Worm (Caenorhabditis elegans) whole organism, early embryonic: Measurements from ENCODE around the gene ceh-10.

Experiments used
- B0310.2 ChIP-seq: sonication (generic microtip); optimal IDR thresholded peaks from 2 replicates; lab custom pipeline; 2016; ENCODE audit warnings: mild to moderate bottlenecking, missing genetic modification characterization, missing compliant biosample characterization
- F13C5.2 ChIP-seq: sonication (generic microtip); optimal IDR thresholded peaks from 2 replicates; lab custom pipeline; 2017; ENCODE audit warnings: mild to moderate bottlenecking, missing genetic modification characterization, inconsistent platforms, missing compliant biosample characterization
- aly-1 ChIP-seq: sonication (generic microtip); optimal IDR thresholded peaks from 2 replicates; lab custom pipeline; 2016; ENCODE audit warnings: missing genetic modification characterization, missing compliant biosample characterization
- ama-1 ChIP-seq: fragments of 150-350 bp; optimal IDR thresholded peaks from 2 replicates; lab custom pipeline; 2014
- ceh-13 ChIP-seq: fragments of 200-800 bp; sonication (Bioruptor generic); optimal IDR thresholded peaks from 2 replicates; lab custom pipeline; 2018; ENCODE audit warnings: mild to moderate bottlenecking, missing genetic modification characterization, missing compliant biosample characterization
- ceh-36 ChIP-seq: sonication (generic microtip); optimal IDR thresholded peaks from 2 replicates; lab custom pipeline; 2016; ENCODE audit warnings: missing genetic modification characterization, inconsistent platforms, missing compliant biosample characterization
- ets-7 ChIP-seq: sonication (generic microtip); optimal IDR thresholded peaks from 2 replicates; lab custom pipeline; 2016; ENCODE audit warnings: missing genotype, missing genetic modification characterization, missing compliant biosample characterization
- flt-1 ChIP-seq: fragments of 200-800 bp; sonication (Bioruptor generic); IDR thresholded peaks from 2 replicates; pipeline ENCODE4 v1.3.6; 2022; ENCODE audit warnings: missing genetic modification characterization, missing compliant biosample characterization
- hmbx-1 ChIP-seq: sonication (generic microtip); optimal IDR thresholded peaks from 2 replicates; lab custom pipeline; 2016; ENCODE audit warnings: mild to moderate bottlenecking, missing genetic modification characterization, missing compliant biosample characterization
- hmg-4 ChIP-seq: fragments of 200-800 bp; sonication (Bioruptor generic); optimal IDR thresholded peaks from 2 replicates; lab custom pipeline; 2018; ENCODE audit warnings: mild to moderate bottlenecking, missing genetic modification characterization, missing compliant biosample characterization
- hnd-1 ChIP-seq: sonication (generic microtip); optimal IDR thresholded peaks from 2 replicates; lab custom pipeline; 2016; ENCODE audit warnings: missing genetic modification characterization, missing compliant biosample characterization
- pes-1 ChIP-seq: fragments of 200-800 bp; sonication (Bioruptor generic); IDR thresholded peaks from 2 replicates; pipeline ENCODE4 v1.3.6; 2022; ENCODE audit warnings: missing genetic modification reagents, missing genetic modification characterization, missing compliant biosample characterization
- scrt-1 ChIP-seq: fragments of 200-800 bp; sonication (Bioruptor generic); IDR thresholded peaks from 2 replicates; pipeline ENCODE4 v1.3.6; 2022; ENCODE audit warnings: missing genetic modification characterization, missing compliant biosample characterization
- sea-1 ChIP-seq: fragments of 200-800 bp; sonication (Bioruptor generic); conservative IDR thresholded peaks from 2 replicates; pipeline ENCODE4 v1.3.6; 2022; ENCODE audit warnings: missing genetic modification characterization, missing compliant biosample characterization
- tbx-11 ChIP-seq: fragments of 200-800 bp; sonication (Bioruptor generic); IDR thresholded peaks from 2 replicates; pipeline ENCODE4 v1.3.6; 2022; ENCODE audit warnings: missing genetic modification characterization, missing compliant biosample characterization
- tbx-37 ChIP-seq: fragments of 200-800 bp; sonication (Bioruptor generic); conservative IDR thresholded peaks from 2 replicates; pipeline ENCODE4 v1.3.6; 2022; ENCODE audit warnings: missing genetic modification reagents, missing genetic modification characterization, missing compliant biosample characterization
- tra-4 ChIP-seq: sonication (generic microtip); optimal IDR thresholded peaks from 2 replicates; lab custom pipeline; 2017; ENCODE audit warnings: missing genetic modification characterization, missing compliant biosample characterization

Gene ceh-10

DNA sequence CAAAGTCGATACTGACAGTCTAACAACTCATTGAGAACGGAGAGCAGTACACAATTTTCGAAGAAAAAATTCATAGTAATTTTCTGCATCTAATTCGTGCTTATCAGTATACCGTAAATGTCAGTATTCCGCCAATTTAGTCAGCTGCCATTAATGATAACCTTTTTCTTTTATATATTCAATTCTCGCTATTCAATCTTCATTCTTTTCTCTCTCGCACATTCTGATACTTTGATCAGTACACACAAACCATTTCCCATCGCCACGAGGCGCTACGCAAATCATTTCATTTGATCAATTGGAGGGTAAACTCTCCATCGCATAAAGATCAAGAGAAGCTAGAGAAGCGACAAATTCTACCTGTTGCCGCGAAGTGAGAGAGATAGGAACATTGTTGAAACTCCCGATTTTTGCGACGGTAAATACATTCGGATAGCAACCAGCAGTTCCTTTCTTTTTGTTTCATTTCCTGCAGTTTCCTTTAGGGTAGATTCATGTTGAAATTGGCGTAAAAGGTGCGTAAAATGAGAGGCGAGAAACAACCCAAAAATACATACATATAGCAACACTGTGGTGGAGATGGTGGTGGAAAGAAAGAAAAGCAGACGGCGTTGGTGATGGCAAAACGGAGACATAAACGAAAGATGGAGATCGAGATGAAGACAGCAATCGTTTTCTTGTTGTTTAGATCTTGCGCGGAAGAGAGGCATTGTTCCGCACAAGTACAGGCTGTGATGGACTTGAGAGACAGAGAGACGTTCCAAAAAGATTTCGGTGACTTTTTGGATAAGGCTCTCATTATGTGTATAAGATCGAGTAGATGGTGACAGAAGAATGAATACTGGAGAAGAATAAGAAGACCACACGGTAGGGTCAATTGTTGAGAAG, 39.6 kb downstream of the ceh-10 start:
- TF ChIP-seq hmg-4 (GFP tag; lab: Kevin White, UChicago) = no peak
- TF ChIP-seq scrt-1 (GFP tag; lab: Robert Waterston, UW) = no peak
- no peak for TF ChIP-seq B0310.2
- no peak for TF ChIP-seq hnd-1
- no peak for TF ChIP-seq ceh-36 (tag; lab: Kevin White, UChicago)
- no peak for TF ChIP-seq F13C5.2 (tag; lab: Kevin White, UChicago)
- TF ChIP-seq flt-1 (GFP tag; lab: Robert Waterston, UW) = no peak
- TF ChIP-seq aly-1 (tag; lab: Kevin White, UChicago) = no peak
- no peak for TF ChIP-seq ama-1
- TF ChIP-seq tra-4 (tag; lab: Kevin White, UChicago) = no peak
- TF ChIP-seq ceh-13 (GFP tag; lab: Kevin White, UChicago) = no peak
- TF ChIP-seq sea-1 (GFP tag; lab: Robert Waterston, UW) = no peak
- TF ChIP-seq tbx-37 (GFP tag; lab: Robert Waterston, UW) = no peak
- TF ChIP-seq hmbx-1 = no peak
- no peak for TF ChIP-seq tbx-11 (GFP tag; lab: Robert Waterston, UW)
- TF ChIP-seq ets-7 = no peak
- TF ChIP-seq pes-1 (GFP tag; lab: Robert Waterston, UW) = no peak

DNA sequence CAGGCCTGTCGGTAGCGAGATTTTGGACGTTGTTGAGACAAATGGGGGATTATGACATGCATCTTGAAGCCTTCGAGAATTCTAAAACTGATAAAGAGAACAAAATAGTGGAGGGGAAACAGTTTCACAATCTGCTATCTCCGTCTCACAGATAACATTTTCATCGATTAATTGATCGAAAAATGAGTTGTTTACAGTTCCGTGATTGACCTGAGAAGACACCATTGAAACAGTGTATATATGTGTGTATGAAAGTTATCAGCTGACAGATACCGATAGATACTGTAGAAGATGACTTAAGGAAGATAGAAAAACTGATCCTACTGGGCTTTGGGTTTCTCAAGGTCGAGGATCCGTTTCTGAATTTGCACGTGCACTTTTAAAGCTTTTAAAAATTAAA, 40.3 kb downstream of the ceh-10 start:
- TF ChIP-seq aly-1 (tag; lab: Kevin White, UChicago) (no peak), F13C5.2 (tag; lab: Kevin White, UChicago) (no peak), tra-4 (tag; lab: Kevin White, UChicago) (no peak), sea-1 (GFP tag; lab: Robert Waterston, UW) (no peak), hnd-1 (no peak), tbx-11 (GFP tag; lab: Robert Waterston, UW) (no peak), flt-1 (GFP tag; lab: Robert Waterston, UW) (no peak), scrt-1 (GFP tag; lab: Robert Waterston, UW) (no peak), B0310.2 (no peak), hmg-4 (GFP tag; lab: Kevin White, UChicago) (no peak), tbx-37 (GFP tag; lab: Robert Waterston, UW) (no peak), pes-1 (GFP tag; lab: Robert Waterston, UW) (no peak), ceh-36 (tag; lab: Kevin White, UChicago) (no peak), ama-1 (no peak), hmbx-1 (no peak), ceh-13 (GFP tag; lab: Kevin White, UChicago) (no peak), ets-7 (no peak)

DNA sequence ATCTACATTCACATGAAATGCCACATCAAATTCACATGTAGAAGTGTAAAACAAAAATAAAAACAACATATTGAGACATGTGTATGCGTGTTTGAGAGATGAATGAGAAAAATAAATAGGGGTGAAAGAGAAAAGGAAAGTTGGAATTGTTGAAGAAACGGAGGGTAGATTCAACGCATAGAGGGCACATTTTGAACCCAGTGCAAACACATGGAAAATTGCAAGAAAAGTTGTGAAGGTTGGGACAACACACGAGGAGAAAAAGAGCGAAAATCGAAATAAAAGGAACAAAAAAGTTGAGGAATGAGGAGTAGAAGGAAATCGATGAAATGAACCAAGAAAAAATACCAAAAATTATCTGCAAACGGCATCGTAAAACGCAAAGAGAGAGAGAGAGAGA, 40.8 kb downstream of the ceh-10 start:
- TF ChIP-seq tbx-11 (GFP tag; lab: Robert Waterston, UW) (no peak), scrt-1 (GFP tag; lab: Robert Waterston, UW) (no peak), aly-1 (tag; lab: Kevin White, UChicago) (no peak), F13C5.2 (tag; lab: Kevin White, UChicago) (no peak), flt-1 (GFP tag; lab: Robert Waterston, UW) (no peak), tbx-37 (GFP tag; lab: Robert Waterston, UW) (no peak), ceh-36 (tag; lab: Kevin White, UChicago) (no peak), ama-1 (no peak)

DNA sequence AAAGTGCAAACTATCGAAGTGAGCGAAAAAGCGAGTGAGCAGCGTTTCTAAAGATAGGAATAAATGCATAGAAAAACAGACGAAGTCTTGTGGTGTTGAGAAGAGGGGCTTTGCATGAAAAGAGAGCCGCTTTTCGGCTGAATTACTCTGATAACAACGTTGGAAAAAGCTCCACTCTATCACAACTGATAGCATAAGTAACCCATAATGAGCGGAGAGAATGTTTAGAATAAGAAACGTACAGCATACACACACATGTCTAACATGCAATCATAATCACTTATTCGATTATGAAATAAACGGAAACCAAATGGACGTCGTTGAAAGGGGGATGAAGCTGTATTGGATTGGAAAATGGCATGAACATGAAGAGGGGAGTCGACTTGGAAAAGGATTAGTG, 41.4 kb downstream of the ceh-10 start:
- TF ChIP-seq tbx-11 (GFP tag; lab: Robert Waterston, UW) = no peak
- TF ChIP-seq tra-4 (tag; lab: Kevin White, UChicago) = no peak
- TF ChIP-seq tbx-37 (GFP tag; lab: Robert Waterston, UW) = no peak
- no peak for TF ChIP-seq hmbx-1
- no peak for TF ChIP-seq ama-1
- no peak for TF ChIP-seq scrt-1 (GFP tag; lab: Robert Waterston, UW)
- TF ChIP-seq ceh-36 (tag; lab: Kevin White, UChicago) = no peak
- TF ChIP-seq pes-1 (GFP tag; lab: Robert Waterston, UW) = no peak
- TF ChIP-seq hnd-1 = no peak
- no peak for TF ChIP-seq ceh-13 (GFP tag; lab: Kevin White, UChicago)
- no peak for TF ChIP-seq ets-7
- TF ChIP-seq aly-1 (tag; lab: Kevin White, UChicago) = no peak
- TF ChIP-seq sea-1 (GFP tag; lab: Robert Waterston, UW) = no peak

DNA sequence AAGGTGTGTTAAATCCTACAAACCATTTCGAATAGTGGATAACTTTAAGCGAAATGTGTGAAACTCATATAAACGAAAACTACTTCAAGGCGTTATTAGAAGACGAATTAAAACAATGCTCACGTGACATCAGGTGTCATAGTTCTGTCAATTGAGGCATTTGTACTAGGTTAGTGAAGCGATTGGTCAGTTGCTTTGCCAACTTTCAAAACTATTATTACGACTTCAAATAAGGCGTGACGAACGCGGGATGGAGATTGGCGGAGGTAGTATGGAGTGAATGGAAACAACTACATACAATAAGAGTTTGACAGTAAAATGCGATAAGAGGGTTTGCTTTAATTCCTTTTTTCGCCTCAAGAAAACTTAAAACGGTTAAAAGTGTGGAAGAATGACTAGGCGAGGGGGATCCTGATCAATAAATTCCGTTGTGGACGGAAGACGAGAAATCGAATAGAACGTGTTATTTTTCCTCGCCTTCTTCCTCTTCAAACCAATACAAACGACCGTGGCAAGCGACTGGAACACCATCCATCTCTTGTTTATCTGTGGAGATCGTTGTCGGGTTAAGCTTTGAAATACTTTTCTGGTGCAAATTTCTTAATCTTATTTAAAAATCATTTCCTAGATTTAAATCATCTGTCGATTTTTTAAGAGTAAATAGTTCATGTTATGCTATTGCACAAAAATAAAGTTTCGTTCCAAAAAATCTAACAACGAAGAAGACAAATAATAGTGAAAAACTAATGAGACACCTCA, 42.1 kb downstream of the ceh-10 start:
- TF ChIP-seq hmg-4 (GFP tag; lab: Kevin White, UChicago) = no peak
- TF ChIP-seq tra-4 (tag; lab: Kevin White, UChicago) = no peak
- no peak for TF ChIP-seq hnd-1
- no peak for TF ChIP-seq tbx-11 (GFP tag; lab: Robert Waterston, UW)
- no peak for TF ChIP-seq tbx-37 (GFP tag; lab: Robert Waterston, UW)
- TF ChIP-seq hmbx-1 = no peak
- TF ChIP-seq sea-1 (GFP tag; lab: Robert Waterston, UW) = no peak
- no peak for TF ChIP-seq scrt-1 (GFP tag; lab: Robert Waterston, UW)
- TF ChIP-seq pes-1 (GFP tag; lab: Robert Waterston, UW) = no peak
- no peak for TF ChIP-seq ets-7
- TF ChIP-seq B0310.2 = no peak
- TF ChIP-seq flt-1 (GFP tag; lab: Robert Waterston, UW) = no peak
- no peak for TF ChIP-seq aly-1 (tag; lab: Kevin White, UChicago)
- no peak for TF ChIP-seq ceh-36 (tag; lab: Kevin White, UChicago)
- TF ChIP-seq ceh-13 (GFP tag; lab: Kevin White, UChicago) = no peak
- no peak for TF ChIP-seq F13C5.2 (tag; lab: Kevin White, UChicago)
- no peak for TF ChIP-seq ama-1

DNA sequence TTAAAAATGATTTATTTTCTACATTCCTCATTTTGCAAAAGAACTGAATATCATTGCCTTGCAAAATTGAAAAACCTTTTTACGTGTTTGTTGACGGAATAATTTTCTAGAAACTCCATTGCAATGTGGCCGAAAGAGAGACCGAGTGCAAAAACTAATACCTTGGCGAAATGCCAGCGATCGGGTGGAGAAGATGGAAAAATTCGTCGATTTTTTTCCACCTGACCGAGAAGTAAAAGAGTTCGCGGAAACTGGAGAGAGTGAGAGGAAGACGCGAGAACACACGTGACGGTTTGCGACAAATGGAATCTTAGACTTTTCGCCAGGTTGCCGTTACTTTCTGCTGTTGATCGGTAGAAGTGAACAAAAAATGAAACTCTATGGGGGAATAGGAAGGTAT, 42.8 kb downstream of the ceh-10 start:
- TF ChIP-seq ets-7 = no peak
- TF ChIP-seq aly-1 (tag; lab: Kevin White, UChicago) = no peak
- TF ChIP-seq hmg-4 (GFP tag; lab: Kevin White, UChicago) = no peak
- no peak for TF ChIP-seq flt-1 (GFP tag; lab: Robert Waterston, UW)
- no peak for TF ChIP-seq pes-1 (GFP tag; lab: Robert Waterston, UW)
- TF ChIP-seq F13C5.2 (tag; lab: Kevin White, UChicago) = no peak
- TF ChIP-seq sea-1 (GFP tag; lab: Robert Waterston, UW) = no peak
- TF ChIP-seq hnd-1 = no peak
- no peak for TF ChIP-seq ceh-13 (GFP tag; lab: Kevin White, UChicago)
- TF ChIP-seq tbx-37 (GFP tag; lab: Robert Waterston, UW) = no peak
- TF ChIP-seq scrt-1 (GFP tag; lab: Robert Waterston, UW) = no peak
- no peak for TF ChIP-seq ceh-36 (tag; lab: Kevin White, UChicago)
- TF ChIP-seq hmbx-1 = no peak
- no peak for TF ChIP-seq B0310.2
- TF ChIP-seq tbx-11 (GFP tag; lab: Robert Waterston, UW) = no peak
- TF ChIP-seq tra-4 (tag; lab: Kevin White, UChicago) = no peak
- no peak for TF ChIP-seq ama-1
